Worm (Caenorhabditis elegans): Measurements from ENCODE around the gene srh-76.

ce11 chrV:5799373-5799772 is 34.3 kb upstream of the srh-76 start, which contains the start of gene cyn-17:
- TF ChIP-seq W03F9.2 (tag; optimal IDR thresholded peaks at IDR 0.05) (no peak), him-1 (tag; optimal IDR thresholded peaks at IDR 0.05) (no peak)
